Worm (Caenorhabditis elegans) whole organism, young adult: ENCODE data around the gene B0464.9.
A peak's percentile ranks its signal among the peaks of the same experiment; 100 is the strongest.

Experiments
- B0019.2 ChIP-seq: fragments of 200-800 bp; sonication (Bioruptor generic); conservative IDR thresholded peaks from 2 replicates; pipeline ENCODE4 v1.3.6; 2022; ENCODE audit warnings: missing genetic modification reagents, missing genetic modification characterization, missing compliant biosample characterization
- F10E7.11 ChIP-seq: sonication (generic microtip); optimal IDR thresholded peaks from 2 replicates; lab custom pipeline; 2017; ENCODE audit warnings: mild to moderate bottlenecking, missing genetic modification characterization, moderate library complexity, missing compliant biosample characterization
- F23B12.7 ChIP-seq: sonication (generic microtip); optimal IDR thresholded peaks from 2 replicates; lab custom pipeline; 2017; ENCODE audit warnings: missing genetic modification characterization, mild to moderate bottlenecking, missing compliant biosample characterization, antibody characterized with exemption, moderate library complexity; ENCODE audit not compliant: insufficient read depth
- F33H1.4 ChIP-seq: fragments of 200-800 bp; sonication (Bioruptor generic); IDR thresholded peaks from 2 replicates; pipeline ENCODE4 v1.3.6; 2022; ENCODE audit warnings: missing genetic modification reagents, missing genetic modification characterization, missing compliant biosample characterization
- F37B4.10 ChIP-seq: fragments of 200-800 bp; sonication (Bioruptor generic); IDR thresholded peaks from 2 replicates; pipeline ENCODE4 v1.3.6; 2022; ENCODE audit warnings: missing genetic modification characterization, missing compliant biosample characterization
- F49E8.2 ChIP-seq: sonication (generic microtip); optimal IDR thresholded peaks from 3 replicates; lab custom pipeline; 2017; ENCODE audit warnings: missing genetic modification characterization, mild to moderate bottlenecking, missing compliant biosample characterization, antibody characterized with exemption, moderate library complexity; ENCODE audit not compliant: insufficient read depth
- Y53F4B.3 ChIP-seq: fragments of 200-800 bp; sonication (Bioruptor generic); IDR thresholded peaks from 2 replicates; pipeline ENCODE4 v1.3.6; 2022; ENCODE audit warnings: missing genetic modification reagents, missing genetic modification characterization, missing compliant biosample characterization
- Y79H2A.3 ChIP-seq: fragments of 200-800 bp; sonication (Bioruptor generic); conservative IDR thresholded peaks from 2 replicates; pipeline ENCODE4 v1.3.6; 2022; ENCODE audit warnings: missing genetic modification reagents, missing genetic modification characterization, missing compliant biosample characterization
- Y95B8A.8 ChIP-seq: fragments of 200-800 bp; sonication (Bioruptor generic); IDR thresholded peaks from 2 replicates; pipeline ENCODE4 v1.3.6; 2022; ENCODE audit warnings: missing genetic modification reagents, missing genetic modification characterization, missing compliant biosample characterization
- ZK185.1 ChIP-seq: sonication (generic microtip); optimal IDR thresholded peaks from 2 replicates; lab custom pipeline; 2016; ENCODE audit warnings: mild to moderate bottlenecking, missing genetic modification characterization, missing compliant biosample characterization; ENCODE audit not compliant: poor library complexity, severe bottlenecking
- attf-3 ChIP-seq: fragments of 200-800 bp; sonication (Bioruptor generic); conservative IDR thresholded peaks from 2 replicates; pipeline ENCODE4 v1.3.6; 2022; ENCODE audit warnings: missing genetic modification reagents, missing genetic modification characterization, missing compliant biosample characterization
- attf-6 ChIP-seq: fragments of 200-800 bp; sonication (Bioruptor generic); IDR thresholded peaks from 2 replicates; pipeline ENCODE4 v1.3.6; 2022; ENCODE audit warnings: missing genetic modification reagents, missing genetic modification characterization, missing compliant biosample characterization
- bed-1 ChIP-seq: fragments of 200-800 bp; sonication (Bioruptor generic); IDR thresholded peaks from 2 replicates; pipeline ENCODE4 v1.3.6; 2022; ENCODE audit warnings: missing genetic modification reagents, missing genetic modification characterization, missing compliant biosample characterization
- cebp-1 ChIP-seq, 2 experiments: fragments of 200-800 bp in 1 of 2; sonication (Bioruptor generic) in 1 of 2; sonication (generic microtip) in 1 of 2; IDR thresholded peaks in 1 of 2; optimal IDR thresholded peaks in 1 of 2; 2 replicates each; pipeline versions ENCODE4 v1.3.6 to Lab custom; 2017 to 2022; ENCODE audit warnings: missing compliant biosample characterization in 2 of 2, missing genetic modification characterization in 2 of 2, mild to moderate bottlenecking in 1 of 2, missing genetic modification reagents in 1 of 2, moderate library complexity in 1 of 2
- cebp-2 ChIP-seq: fragments of 200-800 bp; sonication (Bioruptor generic); IDR thresholded peaks from 2 replicates; pipeline ENCODE4 v1.3.6; 2022; ENCODE audit warnings: missing genetic modification characterization, missing compliant biosample characterization
- ceh-91 ChIP-seq: fragments of 200-800 bp; sonication (Bioruptor generic); IDR thresholded peaks from 2 replicates; pipeline ENCODE4 v1.3.6; 2022; ENCODE audit warnings: missing genetic modification reagents, missing genetic modification characterization, missing compliant biosample characterization
- egl-44 ChIP-seq: fragments of 200-800 bp; sonication (Bioruptor generic); IDR thresholded peaks from 2 replicates; pipeline ENCODE4 v1.3.6; 2022; ENCODE audit warnings: missing genetic modification reagents, missing genetic modification characterization, missing compliant biosample characterization
- egrh-3 ChIP-seq: fragments of 200-800 bp; sonication (Bioruptor generic); IDR thresholded peaks from 2 replicates; pipeline ENCODE4 v1.3.6; 2022; ENCODE audit warnings: missing genetic modification reagents, missing genetic modification characterization, missing compliant biosample characterization
- ekl-4 ChIP-seq: fragments of 200-800 bp; sonication (Bioruptor generic); IDR thresholded peaks from 2 replicates; pipeline ENCODE4 v1.3.6; 2022; ENCODE audit warnings: missing genetic modification reagents, missing genetic modification characterization, missing compliant biosample characterization
- ets-4 ChIP-seq: fragments of 200-800 bp; sonication (Bioruptor generic); optimal IDR thresholded peaks from 2 replicates; lab custom pipeline; 2018; ENCODE audit warnings: mild to moderate bottlenecking, missing genetic modification characterization, missing compliant biosample characterization
- hmg-1.2 ChIP-seq: fragments of 200-800 bp; sonication (Bioruptor generic); IDR thresholded peaks from 2 replicates; pipeline ENCODE4 v1.3.6; 2022; ENCODE audit warnings: missing genetic modification reagents, missing genetic modification characterization, missing compliant biosample characterization
- hsf-1 ChIP-seq: fragments of 200-800 bp; sonication (Bioruptor generic); IDR thresholded peaks from 2 replicates; pipeline ENCODE4 v1.3.6; 2022; ENCODE audit warnings: missing genetic modification reagents, missing genetic modification characterization, missing compliant biosample characterization
- lin-40 ChIP-seq: sonication (generic microtip); optimal IDR thresholded peaks from 2 replicates; lab custom pipeline; 2016; ENCODE audit warnings: missing genetic modification characterization, mild to moderate bottlenecking, missing compliant biosample characterization, missing genotype, missing genetic modification reagents
- lir-1 ChIP-seq: fragments of 200-800 bp; sonication (Bioruptor generic); conservative IDR thresholded peaks from 2 replicates; pipeline ENCODE4 v1.3.6; 2022; ENCODE audit warnings: missing genetic modification reagents, missing genetic modification characterization, missing compliant biosample characterization
- madf-3 ChIP-seq: fragments of 200-800 bp; sonication (Bioruptor generic); IDR thresholded peaks from 2 replicates; pipeline ENCODE4 v1.3.6; 2022; ENCODE audit warnings: missing genetic modification reagents, missing genetic modification characterization, missing compliant biosample characterization
- madf-6 ChIP-seq: fragments of 200-800 bp; sonication (Bioruptor generic); IDR thresholded peaks from 2 replicates; pipeline ENCODE4 v1.3.6; 2022; ENCODE audit warnings: missing genetic modification reagents, missing genetic modification characterization, missing compliant biosample characterization
- madf-8 ChIP-seq: fragments of 200-800 bp; sonication (Bioruptor generic); conservative IDR thresholded peaks from 2 replicates; pipeline ENCODE4 v1.3.6; 2022; ENCODE audit warnings: missing genetic modification reagents, missing genetic modification characterization, missing compliant biosample characterization
- mel-28 ChIP-seq: sonication (generic microtip); optimal IDR thresholded peaks from 2 replicates; lab custom pipeline; 2016; ENCODE audit warnings: borderline replicate concordance, mild to moderate bottlenecking, missing genetic modification characterization, missing compliant biosample characterization
- mes-4 ChIP-seq: sonication (generic microtip); optimal IDR thresholded peaks from 2 replicates; lab custom pipeline; 2016; ENCODE audit warnings: missing genotype, missing genetic modification characterization, missing compliant biosample characterization
- mxl-1 ChIP-seq: sonication (generic microtip); optimal IDR thresholded peaks from 2 replicates; lab custom pipeline; 2016; ENCODE audit warnings: missing genetic modification characterization, missing compliant biosample characterization
- nfya-1 ChIP-seq: sonication (generic microtip); optimal IDR thresholded peaks from 2 replicates; lab custom pipeline; 2017; ENCODE audit warnings: antibody characterized with exemption, missing compliant biosample characterization, missing genetic modification characterization, borderline replicate concordance; ENCODE audit not compliant: insufficient read depth
- nhr-179 ChIP-seq: sonication (generic microtip); optimal IDR thresholded peaks from 2 replicates; lab custom pipeline; 2016; ENCODE audit warnings: mild to moderate bottlenecking, missing genetic modification characterization, missing compliant biosample characterization
- nhr-80 ChIP-seq: sonication (generic microtip); optimal IDR thresholded peaks from 2 replicates; lab custom pipeline; 2016; ENCODE audit warnings: missing genetic modification characterization, missing compliant biosample characterization
- pha-4 ChIP-seq: fragments of 150-350 bp; sonication (generic microtip); optimal IDR thresholded peaks from 2 replicates; lab custom pipeline; 2014; ENCODE audit warnings: missing biosample characterization, missing genetic modification reagents, missing genetic modification characterization
- rcor-1 ChIP-seq: fragments of 200-800 bp; sonication (Bioruptor generic); IDR thresholded peaks from 2 replicates; pipeline ENCODE4 v1.3.6; 2022; ENCODE audit warnings: missing genetic modification reagents, missing genetic modification characterization, missing compliant biosample characterization
- tbx-9 ChIP-seq: sonication (generic microtip); optimal IDR thresholded peaks from 2 replicates; lab custom pipeline; 2016; ENCODE audit warnings: borderline replicate concordance, missing genetic modification characterization, inconsistent platforms, missing compliant biosample characterization
- tlf-1 ChIP-seq: fragments of 200-800 bp; sonication (Bioruptor generic); optimal IDR thresholded peaks from 2 replicates; lab custom pipeline; 2018; ENCODE audit warnings: mild to moderate bottlenecking, missing genetic modification characterization, missing compliant biosample characterization
- xnd-1 ChIP-seq: sonication (generic microtip); optimal IDR thresholded peaks from 2 replicates; lab custom pipeline; 2016; ENCODE audit warnings: missing genotype, missing genetic modification reagents, missing genetic modification characterization, missing compliant biosample characterization
- ztf-18 ChIP-seq: sonication (generic microtip); optimal IDR thresholded peaks from 2 replicates; lab custom pipeline; 2016; ENCODE audit warnings: missing genotype, mild to moderate bottlenecking, missing genetic modification characterization, missing compliant biosample characterization
- ztf-22 ChIP-seq: fragments of 200-800 bp; sonication (Bioruptor generic); optimal IDR thresholded peaks from 2 replicates; lab custom pipeline; 2018; ENCODE audit warnings: mild to moderate bottlenecking, missing genetic modification characterization, moderate library complexity, missing compliant biosample characterization
- ztf-25 ChIP-seq: fragments of 200-800 bp; sonication (Bioruptor generic); IDR thresholded peaks from 2 replicates; pipeline ENCODE4 v1.3.6; 2022; ENCODE audit warnings: missing genetic modification reagents, missing genetic modification characterization, missing compliant biosample characterization
- ztf-26 ChIP-seq: sonication (generic microtip); optimal IDR thresholded peaks from 2 replicates; lab custom pipeline; 2017; ENCODE audit warnings: missing genetic modification characterization, missing compliant biosample characterization
- ztf-28 ChIP-seq: fragments of 200-800 bp; sonication (Bioruptor generic); IDR thresholded peaks from 2 replicates; pipeline ENCODE4 v1.3.6; 2022; ENCODE audit warnings: missing genetic modification reagents, missing genetic modification characterization, missing compliant biosample characterization

B0464.9 gene

ce11 chrIII:9494209-9494608 is 28.6 kb downstream of the B0464.9 start:
- TF ChIP-seq Y53F4B.3 (no peak), ztf-18 (tag; lab: Kevin White, UChicago) (no peak), egrh-3 (GFP tag; lab: Robert Waterston, UW) (no peak), attf-3 (GFP tag; lab: Robert Waterston, UW) (no peak), lir-1 (GFP tag; lab: Robert Waterston, UW) (no peak), hsf-1 (GFP tag; lab: Robert Waterston, UW) (no peak), ztf-28 (GFP tag; lab: Robert Waterston, UW) (no peak), F37B4.10 (GFP tag; lab: Robert Waterston, UW) (no peak), madf-8 (GFP tag; lab: Robert Waterston, UW) (no peak), egl-44 (GFP tag; lab: Robert Waterston, UW) (no peak), pha-4 (tag; lab: Kevin White, UChicago) (no peak), F33H1.4 (GFP tag; lab: Robert Waterston, UW) (no peak), mes-4 (tag; lab: Kevin White, UChicago) (no peak), F10E7.11 (tag; lab: Kevin White, UChicago) (no peak)

- no peak for TF ChIP-seq ztf-28 (GFP tag; lab: Robert Waterston, UW)
- no peak for TF ChIP-seq madf-6
- TF ChIP-seq nhr-80 (tag; lab: Kevin White, UChicago) = no peak
- TF ChIP-seq ztf-22 (GFP tag; lab: Kevin White, UChicago) = no peak
- TF ChIP-seq madf-3 (GFP tag; lab: Robert Waterston, UW) = no peak
- no peak for TF ChIP-seq cebp-2 (GFP tag; lab: Robert Waterston, UW)
- TF ChIP-seq mxl-1 (tag; lab: Kevin White, UChicago) = no peak
- TF ChIP-seq nhr-179 (tag; lab: Kevin White, UChicago) = no peak
- no peak for TF ChIP-seq rcor-1 (GFP tag; lab: Robert Waterston, UW)
- no peak for TF ChIP-seq bed-1 (GFP tag; lab: Robert Waterston, UW)
- no peak for TF ChIP-seq nfya-1 (tag; lab: Kevin White, UChicago)
- no peak for TF ChIP-seq ceh-91
- TF ChIP-seq hmg-1.2 (GFP tag; lab: Robert Waterston, UW) = no peak
- no peak for TF ChIP-seq F23B12.7 (tag; lab: Kevin White, UChicago)
- no peak for TF ChIP-seq F33H1.4 (GFP tag; lab: Robert Waterston, UW)
- TF ChIP-seq Y95B8A.8 (GFP tag; lab: Robert Waterston, UW) = no peak
- TF ChIP-seq ZK185.1 (tag; lab: Kevin White, UChicago) = no peak
Measured at ce11 chrIII:9496083-9496482, 30.5 kb downstream of the B0464.9 start.

ce11 chrIII:9497412-9497811 is 31.8 kb downstream of the B0464.9 start:
- no peak for TF ChIP-seq B0019.2 (GFP tag; lab: Robert Waterston, UW)
- no peak for TF ChIP-seq ztf-25 (GFP tag; lab: Robert Waterston, UW)
- no peak for TF ChIP-seq hmg-1.2 (GFP tag; lab: Robert Waterston, UW)
- TF ChIP-seq nhr-179 (tag; lab: Kevin White, UChicago) = no peak
- no peak for TF ChIP-seq xnd-1 (tag; lab: Kevin White, UChicago)
- TF ChIP-seq mel-28 = no peak
- no peak for TF ChIP-seq Y95B8A.8 (GFP tag; lab: Robert Waterston, UW)
- TF ChIP-seq attf-3 (GFP tag; lab: Robert Waterston, UW) = no peak

ce11 chrIII:9500267-9500666 is 34.7 kb downstream of the B0464.9 start, which contains the start of gene sod-4:
Gene sod-4, minus strand, starts transcription at chrIII:9500375.
- TF ChIP-seq nhr-80 (tag; lab: Kevin White, UChicago) (peak; percentile 47), ets-4 (GFP tag; lab: Kevin White, UChicago) (no peak), tbx-9 (tag; lab: Kevin White, UChicago) (no peak), ztf-26 (tag; lab: Kevin White, UChicago) (no peak), Y79H2A.3 (GFP tag; lab: Robert Waterston, UW) (no peak), ekl-4 (no peak), cebp-1 (GFP tag; IDR thresholded peaks at IDR 0.05; lab: Robert Waterston, UW) (no peak), cebp-1 (tag; optimal IDR thresholded peaks at IDR 0.05; lab: Kevin White, UChicago) (peak; percentile 25), Y95B8A.8 (GFP tag; lab: Robert Waterston, UW) (no peak), tlf-1 (GFP tag; lab: Kevin White, UChicago) (no peak), attf-6 (GFP tag; lab: Robert Waterston, UW) (no peak), lin-40 (tag; lab: Kevin White, UChicago) (no peak), hmg-1.2 (GFP tag; lab: Robert Waterston, UW) (peak; percentile 45; the same call in 1 of the 2 replicates), F49E8.2 (tag; lab: Kevin White, UChicago) (no peak), lir-1 (GFP tag; lab: Robert Waterston, UW) (no peak)
